Worm (Caenorhabditis elegans) whole organism, late embryonic: ENCODE data around the gene ins-35.

Source experiments
- C08G9.2 ChIP-seq: sonication (generic microtip); optimal IDR thresholded peaks from 2 replicates; lab custom pipeline; 2016; ENCODE audit warnings: mild to moderate bottlenecking, missing genetic modification characterization, moderate library complexity, missing compliant biosample characterization
- ceh-45 ChIP-seq: fragments of 200-800 bp; sonication (Bioruptor generic); IDR thresholded peaks from 2 replicates; pipeline ENCODE4 v1.3.6; 2022; ENCODE audit warnings: missing genetic modification reagents, missing genetic modification characterization, missing compliant biosample characterization
- nhr-232 ChIP-seq: sonication (generic microtip); optimal IDR thresholded peaks from 2 replicates; lab custom pipeline; 2016; ENCODE audit warnings: missing genetic modification characterization, missing compliant biosample characterization

DNA sequence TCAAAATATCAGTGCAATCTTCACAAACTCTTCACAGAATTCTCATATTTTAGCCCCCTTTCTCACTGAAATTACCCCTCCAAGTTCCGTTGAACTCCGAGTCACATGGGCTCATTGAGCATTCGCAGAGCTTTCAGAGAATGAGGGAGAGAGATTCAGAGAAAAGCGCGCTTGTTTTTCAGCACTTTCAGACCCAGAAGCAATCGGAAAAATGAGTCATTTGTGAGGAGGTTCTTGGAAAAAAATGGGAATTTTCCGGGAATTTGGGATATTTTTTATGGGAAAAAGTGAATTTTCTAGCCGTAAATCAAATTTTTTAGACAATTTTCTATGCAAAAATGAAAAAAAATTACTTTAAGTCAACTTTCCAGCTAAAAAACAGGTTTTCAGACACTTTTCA is 27.5 kb downstream of the ins-35 start:
- no peak for TF ChIP-seq nhr-232 (tag; lab: Kevin White, UChicago)
- no peak for TF ChIP-seq C08G9.2
- no peak for TF ChIP-seq ceh-45
